Worm (Caenorhabditis elegans) whole organism, L1 larva: ENCODE measurements around the gene F54D10.7.

Source experiments
- C04F5.9 ChIP-seq: sonication (generic microtip); optimal IDR thresholded peaks from 2 replicates; lab custom pipeline; 2016; ENCODE audit warnings: missing genetic modification characterization, missing compliant biosample characterization
- aha-1 ChIP-seq: fragments of 150-350 bp; optimal IDR thresholded peaks from 2 replicates; lab custom pipeline; 2014; ENCODE audit warnings: missing biosample characterization, missing genetic modification characterization
- blmp-1 ChIP-seq: fragments of 150-350 bp; optimal IDR thresholded peaks from 2 replicates; lab custom pipeline; 2014; ENCODE audit warnings: missing biosample characterization, missing genetic modification characterization
- ceh-63 ChIP-seq: fragments of 200-800 bp; sonication (Bioruptor generic); optimal IDR thresholded peaks from 2 replicates; lab custom pipeline; 2018; ENCODE audit warnings: mild to moderate bottlenecking, missing genetic modification characterization, missing compliant biosample characterization
- ces-1 ChIP-seq: fragments of 150-350 bp; optimal IDR thresholded peaks from 2 replicates; lab custom pipeline; 2014; ENCODE audit warnings: missing biosample characterization, missing genetic modification reagents, missing genetic modification characterization
- efl-1 ChIP-seq, 4 experiments: fragments of 150-350 bp; optimal IDR thresholded peaks in 3 of 4; peaks in 1 of 4; 1 replicate in 1 of 4; 2 replicates in 3 of 4; lab custom pipeline; 2014; ENCODE audit warnings: missing biosample characterization in 2 of 4, missing genetic modification characterization in 2 of 4, missing genetic modification reagents in 2 of 4
- efl-3 ChIP-seq: fragments of 200-800 bp; sonication (Bioruptor generic); optimal IDR thresholded peaks from 2 replicates; lab custom pipeline; 2018; ENCODE audit warnings: mild to moderate bottlenecking, missing genetic modification characterization, missing compliant biosample characterization
- grh-1 ChIP-seq: fragments of 200-800 bp; sonication (Bioruptor generic); IDR thresholded peaks from 2 replicates; pipeline ENCODE4 v1.3.6; 2022; ENCODE audit warnings: missing genetic modification reagents, missing genetic modification characterization, missing compliant biosample characterization
- lin-39 ChIP-seq: fragments of 150-350 bp; optimal IDR thresholded peaks from 2 replicates; lab custom pipeline; 2014; ENCODE audit warnings: missing biosample characterization, missing genetic modification reagents, missing genetic modification characterization
- lir-3 ChIP-seq: sonication (generic microtip); optimal IDR thresholded peaks from 2 replicates; lab custom pipeline; 2016; ENCODE audit warnings: mild to moderate bottlenecking, missing genetic modification characterization, moderate library complexity, missing compliant biosample characterization; ENCODE audit not compliant: poor library complexity
- nhr-28 ChIP-seq: fragments of 150-350 bp; optimal IDR thresholded peaks from 2 replicates; lab custom pipeline; 2014; ENCODE audit warnings: missing biosample characterization, missing genetic modification characterization
- nhr-76 ChIP-seq: sonication (generic microtip); optimal IDR thresholded peaks from 2 replicates; lab custom pipeline; 2017; ENCODE audit warnings: missing biosample characterization, missing genetic modification characterization
- sox-4 ChIP-seq: sonication (generic microtip); optimal IDR thresholded peaks from 2 replicates; lab custom pipeline; 2016; ENCODE audit warnings: missing genetic modification characterization, missing compliant biosample characterization
- swsn-7 ChIP-seq: sonication (generic microtip); optimal IDR thresholded peaks from 2 replicates; lab custom pipeline; 2016; ENCODE audit warnings: missing genetic modification characterization, missing compliant biosample characterization
- vab-15 ChIP-seq: sonication (generic microtip); optimal IDR thresholded peaks from 2 replicates; lab custom pipeline; 2017; ENCODE audit warnings: missing genotype, mild to moderate bottlenecking, missing genetic modification characterization, missing compliant biosample characterization

F54D10.7 gene

DNA sequence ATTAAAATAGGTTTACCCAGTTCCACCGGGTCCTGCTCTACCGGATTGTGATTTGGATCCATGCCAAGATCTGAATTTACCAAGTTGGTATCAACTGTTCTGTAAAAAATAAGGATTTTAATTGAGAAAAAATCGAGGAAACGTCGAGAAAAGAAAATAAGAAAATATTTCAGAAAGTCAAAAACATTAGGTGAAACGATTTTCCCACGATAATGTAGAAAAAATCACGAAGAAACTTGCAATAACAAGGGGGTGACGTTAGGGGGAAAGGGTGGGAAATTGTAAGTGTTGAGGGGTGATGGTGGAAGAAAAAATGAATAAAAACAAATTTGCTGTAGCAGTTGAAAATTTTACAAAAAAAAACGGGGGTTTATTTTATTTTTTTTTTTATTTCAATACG lies 48.0 kb downstream of the F54D10.7 start, which contains the start of gene T24E12.10:
T24E12.10 (minus strand) TSS at position 101 of the 400 bp plus-strand sequence.
- TF ChIP-seq efl-3 (GFP tag; lab: Kevin White, UChicago), result no peak
- TF ChIP-seq grh-1 (GFP tag; lab: Robert Waterston, UW), result no peak
- TF ChIP-seq efl-1 (optimal IDR thresholded peaks at IDR 0.05; lab: Kevin White, UChicago), result no peak
- TF ChIP-seq efl-1 (GFP tag; optimal IDR thresholded peaks at IDR 0.05 in 1 of 2; lab: Kevin White, UChicago), result peak in 1 of 2 experiments; percentile 15
- TF ChIP-seq sox-4 (tag; lab: Kevin White, UChicago), result no peak
- TF ChIP-seq swsn-7 (tag; lab: Kevin White, UChicago), result no peak
- TF ChIP-seq ceh-63 (GFP tag; lab: Kevin White, UChicago), result no peak
- no peak for TF ChIP-seq lir-3 (tag; lab: Kevin White, UChicago)
- TF ChIP-seq lin-39 (tag; lab: Kevin White, UChicago), result no peak
- TF ChIP-seq aha-1 (tag; lab: Kevin White, UChicago), result no peak

DNA sequence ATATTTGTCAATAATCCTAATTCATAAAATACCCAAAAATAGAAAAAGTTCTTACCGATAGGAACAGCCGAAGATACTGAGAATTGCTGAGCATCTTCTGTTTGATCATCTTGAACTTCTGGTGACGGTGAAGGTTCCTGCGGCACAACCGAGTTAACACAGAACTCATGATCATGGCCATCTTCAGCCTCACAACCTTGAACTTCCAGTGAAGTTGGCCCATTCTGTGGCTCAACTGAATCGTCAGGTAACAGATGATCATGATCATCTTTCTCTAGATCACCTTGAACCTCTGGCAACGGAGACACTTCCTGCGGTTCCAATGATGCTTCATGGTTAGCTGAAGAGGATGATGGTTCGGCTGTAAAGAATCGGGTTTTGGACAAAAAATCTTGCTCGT lies 49.5 kb downstream of the F54D10.7 start:
- TF ChIP-seq C04F5.9 (tag; lab: Kevin White, UChicago) (no peak), ces-1 (GFP tag; lab: Kevin White, UChicago) (no peak), nhr-28 (tag; lab: Kevin White, UChicago) (no peak), nhr-76 (tag; lab: Kevin White, UChicago) (no peak), vab-15 (tag; lab: Kevin White, UChicago) (no peak), blmp-1 (tag; lab: Kevin White, UChicago) (no peak)
- TF ChIP-seq, all 84 proteins: peak for 0
